Worm (Caenorhabditis elegans) whole organism, L4 larva: ENCODE measurements around the gene srw-24.
"Not testable (repeated sequence)": the region's sequence is repeated elsewhere in the genome, so short reads cannot be mapped to it uniquely, and the experiment has no call there.

Experiments
- F10B5.3 ChIP-seq: sonication (generic microtip); optimal IDR thresholded peaks from 2 replicates; lab custom pipeline; 2016; ENCODE audit warnings: mild to moderate bottlenecking, missing genetic modification characterization, missing compliant biosample characterization
- F26F4.8 ChIP-seq: fragments of 200-800 bp; sonication (Bioruptor generic); conservative IDR thresholded peaks from 2 replicates; pipeline ENCODE4 v1.3.6; 2022; ENCODE audit warnings: missing genetic modification characterization, missing compliant biosample characterization
- F37D6.2 ChIP-seq: sonication (generic microtip); optimal IDR thresholded peaks from 2 replicates; lab custom pipeline; 2016; ENCODE audit warnings: mild to moderate bottlenecking, missing genetic modification characterization, missing compliant biosample characterization
- F44E2.7 ChIP-seq: fragments of 200-800 bp; sonication (Bioruptor generic); IDR thresholded peaks from 2 replicates; pipeline ENCODE4 v2.1.2; 2022; ENCODE audit warnings: missing genetic modification characterization, missing compliant biosample characterization
- F49E8.2 ChIP-seq: sonication (generic microtip); optimal IDR thresholded peaks from 2 replicates; lab custom pipeline; 2016; ENCODE audit warnings: missing compliant biosample characterization, mild to moderate bottlenecking, missing genetic modification characterization, borderline replicate concordance
- R02D3.7 ChIP-seq: fragments of 150-350 bp; sonication (generic microtip); optimal IDR thresholded peaks from 3 replicates; lab custom pipeline; 2014; ENCODE audit warnings: missing biosample characterization, missing genetic modification characterization
- T20F7.1 ChIP-seq: fragments of 200-800 bp; sonication (Bioruptor generic); optimal IDR thresholded peaks from 2 replicates; lab custom pipeline; 2018; ENCODE audit warnings: mild to moderate bottlenecking, missing genetic modification characterization, missing compliant biosample characterization
- ZK337.2 ChIP-seq: fragments of 200-800 bp; sonication (Bioruptor generic); IDR thresholded peaks from 2 replicates; pipeline ENCODE4 v1.3.6; 2022; ENCODE audit warnings: missing genetic modification reagents, missing genetic modification characterization, missing compliant biosample characterization
- ZK546.5 ChIP-seq, 2 experiments: sonication (generic microtip); optimal IDR thresholded peaks; 2 replicates each; lab custom pipeline; 2017; ENCODE audit warnings: missing biosample characterization in 2 of 2, missing genetic modification characterization in 2 of 2
- arid-1 ChIP-seq: fragments of 200-800 bp; sonication (Bioruptor generic); conservative IDR thresholded peaks from 2 replicates; pipeline ENCODE4 v1.3.6; 2022; ENCODE audit warnings: missing genetic modification reagents, missing genetic modification characterization, missing compliant biosample characterization
- ceh-20 ChIP-seq: fragments of 200-800 bp; sonication (Bioruptor generic); IDR thresholded peaks from 2 replicates; pipeline ENCODE4 v1.3.6; 2022; ENCODE audit warnings: missing genetic modification reagents, missing genetic modification characterization, missing compliant biosample characterization
- ceh-44 ChIP-seq: fragments of 200-800 bp; sonication (Bioruptor generic); IDR thresholded peaks from 2 replicates; pipeline ENCODE4 v1.3.6; 2022; ENCODE audit warnings: missing genetic modification reagents, missing genetic modification characterization, missing compliant biosample characterization
- ces-1 ChIP-seq: fragments of 150-350 bp; sonication (generic microtip); optimal IDR thresholded peaks from 4 replicates; lab custom pipeline; 2014; ENCODE audit warnings: missing biosample characterization, missing genetic modification reagents, missing genetic modification characterization
- dmd-6 ChIP-seq: fragments of 200-800 bp; sonication (Bioruptor generic); IDR thresholded peaks from 2 replicates; pipeline ENCODE4 v1.3.6; 2022; ENCODE audit warnings: missing genetic modification reagents, missing genetic modification characterization, missing compliant biosample characterization
- dmd-8 ChIP-seq: fragments of 200-800 bp; sonication (Bioruptor generic); IDR thresholded peaks from 2 replicates; pipeline ENCODE4 v1.3.6; 2022; ENCODE audit warnings: missing genetic modification characterization, missing compliant biosample characterization
- hlh-30 ChIP-seq: sonication (generic microtip); optimal IDR thresholded peaks from 2 replicates; lab custom pipeline; 2017; ENCODE audit warnings: antibody characterized with exemption, mild to moderate bottlenecking, missing genetic modification characterization, missing compliant biosample characterization; ENCODE audit not compliant: insufficient read depth
- jun-1 ChIP-seq: fragments of 150-350 bp; optimal IDR thresholded peaks from 2 replicates; lab custom pipeline; 2014; ENCODE audit warnings: missing biosample characterization, missing genetic modification reagents, missing genetic modification characterization
- lin-13 ChIP-seq: fragments of 150-350 bp; optimal IDR thresholded peaks from 2 replicates; lab custom pipeline; 2014; ENCODE audit warnings: missing biosample characterization, missing genetic modification reagents, missing genetic modification characterization
- lin-15B ChIP-seq: fragments of 150-350 bp; sonication (generic microtip); optimal IDR thresholded peaks from 3 replicates; lab custom pipeline; 2014; ENCODE audit warnings: missing biosample characterization, missing genetic modification characterization
- lin-38 ChIP-seq: fragments of 200-800 bp; sonication (Bioruptor generic); IDR thresholded peaks from 2 replicates; pipeline ENCODE4 v1.3.6; 2022; ENCODE audit warnings: missing genetic modification reagents, missing genetic modification characterization, missing compliant biosample characterization
- lin-39 ChIP-seq: fragments of 150-350 bp; optimal IDR thresholded peaks from 2 replicates; lab custom pipeline; 2014; ENCODE audit warnings: missing biosample characterization, missing genetic modification reagents, missing genetic modification characterization
- madf-9 ChIP-seq: fragments of 200-800 bp; sonication (Bioruptor generic); conservative IDR thresholded peaks from 2 replicates; pipeline ENCODE4 v1.3.6; 2022; ENCODE audit warnings: missing genetic modification reagents, missing genetic modification characterization, missing compliant biosample characterization
- mdl-1 ChIP-seq, 2 experiments: fragments of 150-350 bp in 1 of 2; sonication (generic microtip) in 1 of 2; optimal IDR thresholded peaks; 2 replicates each; lab custom pipeline; 2014 to 2017; ENCODE audit warnings: missing biosample characterization in 2 of 2, missing genetic modification characterization in 2 of 2
- mdt-29 ChIP-seq: fragments of 200-800 bp; sonication (Bioruptor generic); IDR thresholded peaks from 2 replicates; pipeline ENCODE4 v1.3.6; 2022; ENCODE audit warnings: missing genetic modification reagents, missing genetic modification characterization, missing compliant biosample characterization
- mes-2 ChIP-seq: sonication (generic microtip); optimal IDR thresholded peaks from 2 replicates; lab custom pipeline; 2016; ENCODE audit warnings: missing genotype, mild to moderate bottlenecking, missing genetic modification characterization, missing compliant biosample characterization; ENCODE audit not compliant: poor library complexity, severe bottlenecking
- nhr-237 ChIP-seq: sonication (generic microtip); optimal IDR thresholded peaks from 2 replicates; lab custom pipeline; 2017; ENCODE audit warnings: missing biosample characterization, missing genetic modification characterization
- nhr-28 ChIP-seq: fragments of 150-350 bp; optimal IDR thresholded peaks from 2 replicates; lab custom pipeline; 2014; ENCODE audit warnings: missing biosample characterization, missing genetic modification characterization
- nhr-6 ChIP-seq: fragments of 150-350 bp; optimal IDR thresholded peaks from 2 replicates; lab custom pipeline; 2014; ENCODE audit warnings: missing biosample characterization, missing genetic modification characterization
- nhr-77 ChIP-seq: fragments of 150-350 bp; optimal IDR thresholded peaks from 2 replicates; lab custom pipeline; 2014; ENCODE audit warnings: missing biosample characterization, missing genetic modification characterization
- php-3 ChIP-seq: fragments of 200-800 bp; sonication (Bioruptor generic); IDR thresholded peaks from 2 replicates; pipeline ENCODE4 v1.3.6; 2022; ENCODE audit warnings: missing genetic modification reagents, missing genetic modification characterization, missing compliant biosample characterization
- rbr-2 ChIP-seq: sonication (generic microtip); optimal IDR thresholded peaks from 2 replicates; lab custom pipeline; 2016; ENCODE audit warnings: missing genotype, missing genetic modification characterization, missing compliant biosample characterization
- sdz-12 ChIP-seq: fragments of 200-800 bp; sonication (Bioruptor generic); optimal IDR thresholded peaks from 2 replicates; lab custom pipeline; 2018; ENCODE audit warnings: mild to moderate bottlenecking, missing genetic modification characterization, missing compliant biosample characterization
- spr-3 ChIP-seq: fragments of 200-800 bp; sonication (Bioruptor generic); optimal IDR thresholded peaks from 2 replicates; lab custom pipeline; 2018; ENCODE audit warnings: mild to moderate bottlenecking, missing genetic modification characterization, missing compliant biosample characterization
- unc-130 ChIP-seq: sonication (generic microtip); optimal IDR thresholded peaks from 2 replicates; lab custom pipeline; 2016; ENCODE audit warnings: missing genetic modification reagents, missing genetic modification characterization, missing compliant biosample characterization
- unc-39 ChIP-seq: sonication (generic microtip); optimal IDR thresholded peaks from 2 replicates; lab custom pipeline; 2017; ENCODE audit warnings: missing biosample characterization, missing genetic modification characterization
- unc-62 ChIP-seq, 3 experiments: fragments of 150-350 bp in 1 of 3; sonication (generic microtip); optimal IDR thresholded peaks in 2 of 3; peaks in 1 of 3; 1 replicate in 1 of 3; 2 replicates in 2 of 3; lab custom pipeline; 2014 to 2017; ENCODE audit warnings: missing biosample characterization in 3 of 3, missing genetic modification characterization in 3 of 3, missing genetic modification reagents in 3 of 3, missing genotype in 1 of 3
- vab-7 ChIP-seq: fragments of 200-800 bp; sonication (Bioruptor generic); IDR thresholded peaks from 2 replicates; pipeline ENCODE4 v1.3.6; 2022; ENCODE audit warnings: missing genetic modification reagents, missing genetic modification characterization, missing compliant biosample characterization
- zip-11 ChIP-seq: fragments of 200-800 bp; sonication (Bioruptor generic); IDR thresholded peaks from 2 replicates; pipeline ENCODE4 v1.3.6; 2022; ENCODE audit warnings: missing genetic modification characterization, missing compliant biosample characterization

The srw-24 gene

ce11 chrV:15241259-15241658 is 17.5 kb downstream of the srw-24 start, which contains the start of gene chil-12:
Gene chil-12 (plus strand): TSS chrV:15241559.
- no peak for TF ChIP-seq ZK546.5 (tag; optimal IDR thresholded peaks at IDR 0.05; lab: Kevin White, UChicago)
- TF ChIP-seq ceh-20 = no peak
- no peak for TF ChIP-seq nhr-28 (tag; lab: Kevin White, UChicago)

- TF ChIP-seq vab-7 (no peak), rbr-2 (tag; lab: Kevin White, UChicago) (no peak), nhr-237 (tag; lab: Kevin White, UChicago) (no peak), lin-38 (no peak), lin-39 (tag; lab: Kevin White, UChicago) (no peak), unc-62 (GFP tag; optimal IDR thresholded peaks at IDR 0.05 in 1 of 2; lab: Kevin White, UChicago) (no peak), unc-62 (tag; optimal IDR thresholded peaks at IDR 0.05; lab: Kevin White, UChicago) (no peak), mes-2 (no peak), dmd-8 (no peak), madf-9 (GFP tag; lab: Robert Waterston, UW) (no peak), unc-39 (tag; lab: Kevin White, UChicago) (no peak), hlh-30 (tag; lab: Kevin White, UChicago) (no peak), R02D3.7 (tag; lab: Kevin White, UChicago) (no peak), lin-13 (GFP tag; lab: Kevin White, UChicago) (no peak), ZK337.2 (GFP tag; lab: Robert Waterston, UW) (no peak), ceh-44 (GFP tag; lab: Robert Waterston, UW) (no peak), ceh-20 (no peak), zip-11 (GFP tag; lab: Robert Waterston, UW) (no peak), nhr-77 (tag; lab: Kevin White, UChicago) (no peak), nhr-6 (tag; lab: Kevin White, UChicago) (no peak)
- TF ChIP-seq, all 104 proteins: peak for 0
Measured at ce11 chrV:15244456-15244855, 20.7 kb downstream of the srw-24 start, which contains the start of gene kin-30. Gene kin-30 (plus strand): TSS chrV:15244756.

- not testable (repeated sequence) for TF ChIP-seq arid-1 (GFP tag; lab: Robert Waterston, UW); F26F4.8 (GFP tag; lab: Robert Waterston, UW); spr-3 (GFP tag; lab: Kevin White, UChicago)
- TF ChIP-seq, all 104 proteins: peak for 0; not testable (repeated sequence) for 104
Measured at ce11 chrV:15250304-15250703, 26.5 kb downstream of the srw-24 start, which contains the start of gene srd-28. Gene srd-28 (plus strand): TSS chrV:15250604.

ce11 chrV:15252082-15252481 is 28.3 kb downstream of the srw-24 start, which contains the start of gene srbc-76:
Gene srbc-76 (plus strand): TSS chrV:15252382.
- TF ChIP-seq F44E2.7 (GFP tag; lab: Robert Waterston, UW) (no peak), mdt-29 (GFP tag; lab: Robert Waterston, UW) (no peak), ces-1 (GFP tag; lab: Kevin White, UChicago) (no peak), lin-15B (tag; lab: Kevin White, UChicago) (no peak), ZK337.2 (GFP tag; lab: Robert Waterston, UW) (no peak), F10B5.3 (no peak), F49E8.2 (tag; lab: Kevin White, UChicago) (no peak), sdz-12 (GFP tag; lab: Kevin White, UChicago) (no peak), jun-1 (tag; lab: Kevin White, UChicago) (no peak), unc-130 (GFP tag; lab: Kevin White, UChicago) (no peak), dmd-6 (no peak), unc-39 (tag; lab: Kevin White, UChicago) (no peak), dmd-8 (no peak), nhr-6 (tag; lab: Kevin White, UChicago) (no peak), mdl-1 (tag; optimal IDR thresholded peaks at IDR 0.05; lab: Kevin White, UChicago) (no peak), T20F7.1 (GFP tag; lab: Kevin White, UChicago) (no peak), F37D6.2 (tag; lab: Kevin White, UChicago) (no peak), php-3 (GFP tag; lab: Robert Waterston, UW) (no peak)
